Worm (Caenorhabditis elegans): Measurements from ENCODE around the gene T07F8.1.

DNA sequence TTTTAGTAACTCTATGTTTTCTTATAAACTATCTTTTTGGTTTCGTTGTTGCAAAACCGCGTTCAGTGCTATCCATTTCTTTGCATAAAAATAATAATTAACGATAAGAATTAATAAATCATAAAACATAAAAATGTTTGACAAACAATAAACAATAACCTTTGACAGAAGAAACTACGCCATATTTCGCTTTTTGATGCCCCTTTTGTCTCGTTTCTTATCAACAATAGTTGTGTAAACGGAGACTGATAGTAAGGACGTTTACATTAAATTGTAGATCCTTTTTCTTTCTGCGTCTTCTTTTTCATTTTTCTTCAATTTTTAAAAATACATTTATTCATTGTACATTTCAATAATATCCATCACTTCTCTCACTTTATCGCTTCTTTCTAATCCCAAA lies 9.1 kb upstream of the T07F8.1 start:
- TF ChIP-seq fkh-10 (GFP tag; optimal IDR thresholded peaks at IDR 0.05), result no peak
- TF ChIP-seq nhr-25 (tag; optimal IDR thresholded peaks at IDR 0.05; ENCODE audit: borderline replicate concordance, insufficient read depth), result no peak
- no peak for TF ChIP-seq dmd-6 (GFP tag; IDR thresholded peaks at IDR 0.05)
- no peak for TF ChIP-seq ztf-7 (tag; optimal IDR thresholded peaks at IDR 0.05)
- TF ChIP-seq skn-1 (tag; optimal IDR thresholded peaks at IDR 0.05), result no peak
